Fruit fly (Drosophila melanogaster): ENCODE measurements around the gene nerfin-1.

Gene nerfin-1

dm6 chr3L:908508-909162 lies at the start of gene nerfin-1 (continued):
- no peak for TF ChIP-seq gcm (GFP tag; optimal IDR thresholded peaks at IDR 0.05)
- no peak for TF ChIP-seq ERR (GFP tag; optimal IDR thresholded peaks at IDR 0.05)
- TF ChIP-seq mam (GFP tag; optimal IDR thresholded peaks at IDR 0.05) = no peak
- TF ChIP-seq CG30403 (GFP tag; optimal IDR thresholded peaks at IDR 0.05) = peak; percentile 45
- TF ChIP-seq toy (GFP tag; IDR thresholded peaks at IDR 0.05) = no peak
- TF ChIP-seq CG4424 (GFP tag; optimal IDR thresholded peaks at IDR 0.05) = no peak
- no peak for TF ChIP-seq BtbVII (GFP tag; optimal IDR thresholded peaks at IDR 0.05)
- TF ChIP-seq Hmx (GFP tag; optimal IDR thresholded peaks at IDR 0.05) = no peak
- TF ChIP-seq CG17359 (tag; optimal IDR thresholded peaks at IDR 0.05) = no peak
- peak; percentile 50 for TF ChIP-seq CG7839 (tag; optimal IDR thresholded peaks at IDR 0.05)
- TF ChIP-seq Spps (tag; optimal IDR thresholded peaks at IDR 0.05) = no peak
- no peak for TF ChIP-seq crol (GFP tag; IDR thresholded peaks at IDR 0.05)
- peak; percentile 23 for TF ChIP-seq ac (GFP tag; optimal IDR thresholded peaks at IDR 0.05)
- no peak for TF ChIP-seq HmgZ (tag; optimal IDR thresholded peaks at IDR 0.05)
- no peak for TF ChIP-seq CG17802 (tag; optimal IDR thresholded peaks at IDR 0.05)
- no peak for TF ChIP-seq CG3726 (GFP tag; IDR thresholded peaks at IDR 0.05)
- no peak for TF ChIP-seq CG12219 (GFP tag; optimal IDR thresholded peaks at IDR 0.05)
- TF ChIP-seq gcm2 (GFP tag; optimal IDR thresholded peaks at IDR 0.05) = no peak
- no peak for TF ChIP-seq CG42726 (GFP tag; IDR thresholded peaks at IDR 0.05; ENCODE audit: partially characterized antibody)
- TF ChIP-seq CG6813 (GFP tag; optimal IDR thresholded peaks at IDR 0.05) = no peak
- no peak for TF ChIP-seq lilli (GFP tag; optimal IDR thresholded peaks at IDR 0.05)
- TF ChIP-seq cad (GFP tag; optimal IDR thresholded peaks at IDR 0.05) = no peak
- no peak for TF ChIP-seq CG10366 (GFP tag; IDR thresholded peaks at IDR 0.05)
- peak; percentile 12 for TF ChIP-seq D19A (tag; optimal IDR thresholded peaks at IDR 0.05)
- no peak for TF ChIP-seq Six4 (GFP tag; optimal IDR thresholded peaks at IDR 0.05)
- peak; percentile 26 for TF ChIP-seq Antp (GFP tag; optimal IDR thresholded peaks at IDR 0.05)
- no peak for TF ChIP-seq HmgD (GFP tag; optimal IDR thresholded peaks at IDR 0.05)
- TF ChIP-seq aop (GFP tag; IDR thresholded peaks at IDR 0.05) = no peak
- TF ChIP-seq Hey (tag; optimal IDR thresholded peaks at IDR 0.05) = no peak
- no peak for TF ChIP-seq CG6765 (GFP tag; optimal IDR thresholded peaks at IDR 0.05)
- TF ChIP-seq prd (optimal IDR thresholded peaks at IDR 0.05) = no peak
- peak; percentile 44; the same call in 2 of the 3 replicates for TF ChIP-seq prd (GFP tag; IDR thresholded peaks at IDR 0.05)
- TF ChIP-seq CG13123 (GFP tag; optimal IDR thresholded peaks at IDR 0.05) = no peak
- no peak for TF ChIP-seq gro (GFP tag; optimal IDR thresholded peaks at IDR 0.05)
- TF ChIP-seq D (optimal IDR thresholded peaks at IDR 0.05) = peak; percentile 81
- TF ChIP-seq D (GFP tag; optimal IDR thresholded peaks at IDR 0.05) = peak; percentile 37
- no peak for TF ChIP-seq Vsx1 (GFP tag; optimal IDR thresholded peaks at IDR 0.05)
- no peak for TF ChIP-seq CG6175 (GFP tag; IDR thresholded peaks at IDR 0.05)
- peak; percentile 95 for TF ChIP-seq pros (GFP tag; optimal IDR thresholded peaks at IDR 0.05)
- no peak for TF ChIP-seq pb (GFP tag; optimal IDR thresholded peaks at IDR 0.05)
- TF ChIP-seq CG13287 (GFP tag; IDR thresholded peaks at IDR 0.05; ENCODE audit: partially characterized antibody) = no peak
- TF ChIP-seq Ets65A (GFP tag) = no peak
- no peak for TF ChIP-seq CG2129 (GFP tag; IDR thresholded peaks at IDR 0.05; ENCODE audit: partially characterized antibody)
- TF ChIP-seq gem (tag; optimal IDR thresholded peaks at IDR 0.05) = peak; percentile 41
- TF ChIP-seq Dek (tag; optimal IDR thresholded peaks at IDR 0.05) = no peak
- no peak for TF ChIP-seq CG12155 (GFP tag; optimal IDR thresholded peaks at IDR 0.05)
- no peak for TF ChIP-seq tgo (GFP tag; IDR thresholded peaks at IDR 0.05)
- TF ChIP-seq CG1647 (GFP tag; optimal IDR thresholded peaks at IDR 0.05) = no peak
- no peak for TF ChIP-seq CG32772 (GFP tag; IDR thresholded peaks at IDR 0.05)
- TF ChIP-seq trem (tag; optimal IDR thresholded peaks at IDR 0.05) = no peak
- 0 out of 3 replicates have a peak, but pooled peaks have one; percentile 22 for TF ChIP-seq CG16813 (GFP tag; IDR thresholded peaks at IDR 0.05; ENCODE audit: partially characterized antibody)

All from whole organism, embryonic.